Fruit fly (Drosophila melanogaster) whole organism, adult: ENCODE data around the gene CG14965.
A peak's percentile ranks its signal among the peaks of the same experiment; 100 is the strongest.

ENCODE experiments used
- CG7101 ChIP-seq: fragments of 200-800 bp; sonication (Bioruptor generic); optimal IDR thresholded peaks from 2 replicates; lab custom pipeline; 2018; ENCODE audit warnings: missing biosample characterization, mild to moderate bottlenecking, missing genetic modification characterization, moderate library complexity
- Clk ChIP-seq: fragments of 200-800 bp; sonication (Bioruptor generic); optimal IDR thresholded peaks from 2 replicates; lab custom pipeline; 2017; ENCODE audit warnings: missing biosample characterization, missing genetic modification characterization
- Hr96 ChIP-seq: fragments of 200-800 bp; sonication (Bioruptor generic); optimal IDR thresholded peaks from 2 replicates; lab custom pipeline; 2016; ENCODE audit warnings: missing biosample characterization, missing genetic modification characterization
- cic ChIP-seq: fragments of 200-800 bp; sonication (Bioruptor generic); optimal IDR thresholded peaks from 2 replicates; lab custom pipeline; 2017; ENCODE audit warnings: missing biosample characterization, mild to moderate bottlenecking, missing genetic modification characterization, moderate library complexity
- cnc ChIP-seq, 2 experiments: fragments of >200 bp; optimal IDR thresholded peaks; 2 replicates each; lab custom pipeline; 2017
- kay ChIP-seq: fragments of 200-800 bp; sonication (Bioruptor generic); peaks from one replicate; lab custom pipeline; 2016; ENCODE audit warnings: missing biosample characterization, missing genetic modification characterization, borderline replicate concordance
- ovo ChIP-seq: fragments of 200-800 bp; sonication (Bioruptor generic); optimal IDR thresholded peaks from 2 replicates; lab custom pipeline; 2016; ENCODE audit warnings: missing biosample characterization, missing genetic modification characterization
- tj ChIP-seq: fragments of 200-800 bp; sonication (Bioruptor generic); optimal IDR thresholded peaks from 3 replicates; lab custom pipeline; 2017; ENCODE audit warnings: missing biosample characterization, mild to moderate bottlenecking, missing genetic modification characterization, moderate library complexity
- toe ChIP-seq: fragments of 200-800 bp; sonication (Bioruptor generic); optimal IDR thresholded peaks from 2 replicates; lab custom pipeline; 2016; ENCODE audit warnings: missing biosample characterization, missing genetic modification characterization

DNA sequence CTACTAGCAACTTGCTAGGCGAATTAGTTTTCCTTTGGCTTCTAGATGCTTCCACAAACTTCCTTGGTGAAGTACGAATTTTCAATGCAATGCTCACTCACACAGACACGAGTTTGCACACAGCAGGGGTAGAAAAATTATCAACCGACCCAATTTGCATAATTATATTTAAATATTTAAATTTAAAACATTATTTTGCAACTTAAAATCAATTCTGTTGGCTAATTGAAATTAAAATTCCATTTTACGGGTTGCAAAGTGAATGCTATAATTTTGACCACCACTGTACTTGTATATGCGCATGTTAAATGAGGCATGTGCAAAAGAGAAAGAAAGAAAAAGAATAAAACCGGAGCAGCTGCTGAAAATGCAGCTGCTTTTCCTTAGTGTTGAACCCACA is 1.8 kb upstream of the CG14965 start:
- peak; percentile 58 for TF ChIP-seq tj (GFP tag; lab: Kevin White, UChicago)
- TF ChIP-seq cnc (optimal IDR thresholded peaks at IDR 0.05; lab: Kevin White, UChicago) = no peak
- TF ChIP-seq CG7101 (tag; lab: Kevin White, UChicago) = peak; percentile 94
- peak; percentile 48 for TF ChIP-seq cic (GFP tag; lab: Kevin White, UChicago)
- TF ChIP-seq Clk (GFP tag; lab: Kevin White, UChicago) = peak; percentile 41
- no peak for TF ChIP-seq kay
- TF ChIP-seq toe (GFP tag; lab: Kevin White, UChicago) = no peak
- TF ChIP-seq Hr96 = peak; percentile 35
- TF ChIP-seq ovo (GFP tag; lab: Kevin White, UChicago) = no peak
